Worm (Caenorhabditis elegans) whole organism, L1 larva: Measurements from ENCODE around the gene F26G1.5.

Experiments used
- elt-3 ChIP-seq, 6 experiments: fragments of 150-350 bp in 1 of 6; sonication (generic microtip); optimal IDR thresholded peaks; 2 replicates each; lab custom pipeline; 2017 to 2018; ENCODE audit warnings: missing biosample characterization in 6 of 6, missing genetic modification characterization in 6 of 6, inconsistent platforms in 1 of 6
- hlh-17 ChIP-seq: fragments of 200-800 bp; sonication (Bioruptor generic); optimal IDR thresholded peaks from 2 replicates; lab custom pipeline; 2018; ENCODE audit warnings: missing genetic modification characterization, mild to moderate bottlenecking, missing compliant biosample characterization, moderate library complexity, borderline replicate concordance
- lin-14 ChIP-seq: fragments of 200-800 bp; sonication (Bioruptor generic); optimal IDR thresholded peaks from 2 replicates; lab custom pipeline; 2018; ENCODE audit warnings: mild to moderate bottlenecking, missing genetic modification characterization, moderate library complexity, missing compliant biosample characterization
- mep-1 ChIP-seq: fragments of 150-350 bp; optimal IDR thresholded peaks from 2 replicates; lab custom pipeline; 2014; ENCODE audit warnings: missing biosample characterization, missing genetic modification characterization
- nhr-11 ChIP-seq: fragments of 150-350 bp; optimal IDR thresholded peaks from 2 replicates; lab custom pipeline; 2014; ENCODE audit warnings: missing biosample characterization, missing genetic modification characterization
- nhr-71 ChIP-seq: sonication (generic microtip); optimal IDR thresholded peaks from 2 replicates; lab custom pipeline; 2016; ENCODE audit warnings: mild to moderate bottlenecking, missing genetic modification characterization, moderate library complexity, missing compliant biosample characterization
- nhr-77 ChIP-seq: fragments of 150-350 bp; optimal IDR thresholded peaks from 2 replicates; lab custom pipeline; 2014; ENCODE audit warnings: missing biosample characterization, missing genetic modification characterization

The F26G1.5 gene

ce11 chrII:4726120-4726519, 45.1 kb downstream of the F26G1.5 start, which contains the start of gene F10G7.10 (continued):
- TF ChIP-seq nhr-11 (tag; lab: Kevin White, UChicago) (no peak), lin-14 (peak; percentile 56), mep-1 (tag; lab: Kevin White, UChicago) (peak; percentile 15), nhr-71 (tag; lab: Kevin White, UChicago) (no peak), nhr-77 (tag; lab: Kevin White, UChicago) (no peak), elt-3 (tag; optimal IDR thresholded peaks at IDR 0.05; lab: Kevin White, UChicago) (no peak), hlh-17 (GFP tag; lab: Kevin White, UChicago) (no peak)
- TF ChIP-seq, all 84 proteins: peak for 4
